Worm (Caenorhabditis elegans): ENCODE data around the gene Y54G9A.7.

Gene Y54G9A.7

DNA sequence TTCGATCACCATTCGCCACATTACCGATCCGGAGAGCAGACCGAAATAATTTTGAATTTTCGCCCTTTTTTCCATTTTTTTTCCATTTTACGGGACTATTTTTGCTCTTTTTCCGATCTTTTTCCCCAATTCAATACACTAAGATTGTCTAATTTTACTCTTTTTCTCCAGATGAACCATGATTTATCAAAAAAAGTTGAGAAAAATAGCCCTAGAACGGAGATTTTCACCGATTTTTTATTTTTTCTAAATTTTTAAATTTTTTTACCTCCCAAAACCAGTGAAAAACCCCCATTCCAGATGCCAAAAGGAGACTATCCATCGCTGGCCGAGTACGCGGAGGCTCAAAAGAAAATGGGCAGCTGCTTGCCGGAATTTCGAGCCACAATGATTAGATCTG is 3.8 kb upstream of the Y54G9A.7 start, which contains the start of gene Y54G9A.9:
Gene Y54G9A.9, plus strand, starts transcription at position 301 of the 400 bp plus-strand sequence.
- TF ChIP-seq scrt-1 (GFP tag; IDR thresholded peaks at IDR 0.05) = no peak
- no peak for TF ChIP-seq pes-1 (GFP tag; IDR thresholded peaks at IDR 0.05)
- no peak for TF ChIP-seq F13C5.2 (tag; optimal IDR thresholded peaks at IDR 0.05)
- TF ChIP-seq hmbx-1 (tag; optimal IDR thresholded peaks at IDR 0.05) = no peak
- no peak for TF ChIP-seq B0310.2 (tag; optimal IDR thresholded peaks at IDR 0.05)
- TF ChIP-seq ceh-36 (tag; optimal IDR thresholded peaks at IDR 0.05) = no peak
- TF ChIP-seq hnd-1 (tag; optimal IDR thresholded peaks at IDR 0.05) = no peak

- TF ChIP-seq tra-4 (tag; optimal IDR thresholded peaks at IDR 0.05) (no peak), B0310.2 (tag; optimal IDR thresholded peaks at IDR 0.05) (no peak), ets-7 (tag; optimal IDR thresholded peaks at IDR 0.05) (no peak), scrt-1 (GFP tag; IDR thresholded peaks at IDR 0.05) (no peak), tbx-11 (GFP tag; IDR thresholded peaks at IDR 0.05) (no peak), hnd-1 (tag; optimal IDR thresholded peaks at IDR 0.05) (no peak), hmbx-1 (tag; optimal IDR thresholded peaks at IDR 0.05) (no peak), aly-1 (tag; optimal IDR thresholded peaks at IDR 0.05) (no peak), F13C5.2 (tag; optimal IDR thresholded peaks at IDR 0.05) (no peak), tbx-37 (GFP tag; conservative IDR thresholded peaks at IDR 0.05) (no peak), ceh-13 (GFP tag; optimal IDR thresholded peaks at IDR 0.05) (no peak), pes-1 (GFP tag; IDR thresholded peaks at IDR 0.05) (no peak), flt-1 (GFP tag; IDR thresholded peaks at IDR 0.05) (no peak), ceh-36 (tag; optimal IDR thresholded peaks at IDR 0.05) (no peak), ama-1 (optimal IDR thresholded peaks at IDR 0.05) (no peak), sea-1 (GFP tag; conservative IDR thresholded peaks at IDR 0.05) (no peak), hmg-4 (GFP tag; optimal IDR thresholded peaks at IDR 0.05) (no peak)
These were observed 1.8 kb downstream of the Y54G9A.7 start for ce11 chrII:13723754-13724153.

DNA sequence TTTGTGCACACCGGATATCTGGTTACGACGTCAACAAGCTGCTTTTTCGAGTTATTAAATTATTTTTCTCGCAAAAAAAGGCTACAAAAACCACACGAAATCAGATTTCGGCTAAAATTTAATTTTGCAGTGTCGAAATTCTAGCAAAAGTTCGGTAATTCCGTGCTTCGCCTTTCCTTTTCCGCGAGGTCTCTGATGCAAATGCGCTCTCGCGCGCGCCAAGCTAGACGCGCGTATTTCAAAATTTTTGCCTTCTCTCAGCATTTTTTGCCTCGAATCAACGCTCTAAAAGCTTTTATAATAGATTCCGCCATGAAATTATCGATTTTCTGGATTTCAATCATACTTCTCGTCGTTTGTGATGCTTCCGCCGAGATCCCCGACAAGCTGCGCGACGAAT is 2.8 kb downstream of the Y54G9A.7 start, which contains the start of gene Y54G9A.5:
Gene Y54G9A.5, plus strand, starts transcription at position 245 of the 400 bp plus-strand sequence.
- TF ChIP-seq tbx-11 (GFP tag; IDR thresholded peaks at IDR 0.05) (no peak), hnd-1 (tag; optimal IDR thresholded peaks at IDR 0.05) (no peak), pes-1 (GFP tag; IDR thresholded peaks at IDR 0.05) (no peak), B0310.2 (tag; optimal IDR thresholded peaks at IDR 0.05) (no peak), ceh-13 (GFP tag; optimal IDR thresholded peaks at IDR 0.05) (no peak)

DNA sequence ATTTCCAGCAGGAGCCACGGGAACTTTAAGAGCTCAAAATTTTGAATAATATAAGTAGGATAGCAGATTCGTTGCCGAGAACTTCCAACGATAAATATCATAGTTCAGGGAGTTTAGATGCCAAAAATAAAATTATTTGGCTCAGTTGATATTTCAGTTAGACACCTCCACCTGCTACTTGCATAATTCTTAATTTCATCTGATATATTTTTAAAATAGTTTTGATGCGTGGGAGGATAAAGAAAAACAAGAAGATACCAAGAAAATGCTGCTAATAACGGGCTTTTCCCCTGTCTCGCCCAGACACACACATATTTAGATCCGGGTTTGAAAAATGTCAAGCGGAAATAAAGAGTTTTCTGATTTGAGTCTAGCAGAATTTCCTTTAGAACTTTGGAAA is 4.4 kb downstream of the Y54G9A.7 start, which contains the start of gene sre-46:
Gene sre-46, minus strand, starts transcription at position 101 of the 400 bp plus-strand sequence.
- no peak for TF ChIP-seq B0310.2 (tag; optimal IDR thresholded peaks at IDR 0.05)
- no peak for TF ChIP-seq scrt-1 (GFP tag; IDR thresholded peaks at IDR 0.05)
- no peak for TF ChIP-seq ceh-13 (GFP tag; optimal IDR thresholded peaks at IDR 0.05)
- no peak for TF ChIP-seq sea-1 (GFP tag; conservative IDR thresholded peaks at IDR 0.05)
- no peak for TF ChIP-seq tbx-37 (GFP tag; conservative IDR thresholded peaks at IDR 0.05)
- TF ChIP-seq hmbx-1 (tag; optimal IDR thresholded peaks at IDR 0.05) = no peak
- no peak for TF ChIP-seq F13C5.2 (tag; optimal IDR thresholded peaks at IDR 0.05)
- no peak for TF ChIP-seq ama-1 (optimal IDR thresholded peaks at IDR 0.05)
- no peak for TF ChIP-seq aly-1 (tag; optimal IDR thresholded peaks at IDR 0.05)
- no peak for TF ChIP-seq tbx-11 (GFP tag; IDR thresholded peaks at IDR 0.05)
- no peak for TF ChIP-seq hmg-4 (GFP tag; optimal IDR thresholded peaks at IDR 0.05)
- TF ChIP-seq ets-7 (tag; optimal IDR thresholded peaks at IDR 0.05) = no peak
- TF ChIP-seq flt-1 (GFP tag; IDR thresholded peaks at IDR 0.05) = no peak
- no peak for TF ChIP-seq tra-4 (tag; optimal IDR thresholded peaks at IDR 0.05)
- TF ChIP-seq ceh-36 (tag; optimal IDR thresholded peaks at IDR 0.05) = no peak
- no peak for TF ChIP-seq pes-1 (GFP tag; IDR thresholded peaks at IDR 0.05)
- no peak for TF ChIP-seq hnd-1 (tag; optimal IDR thresholded peaks at IDR 0.05)

DNA sequence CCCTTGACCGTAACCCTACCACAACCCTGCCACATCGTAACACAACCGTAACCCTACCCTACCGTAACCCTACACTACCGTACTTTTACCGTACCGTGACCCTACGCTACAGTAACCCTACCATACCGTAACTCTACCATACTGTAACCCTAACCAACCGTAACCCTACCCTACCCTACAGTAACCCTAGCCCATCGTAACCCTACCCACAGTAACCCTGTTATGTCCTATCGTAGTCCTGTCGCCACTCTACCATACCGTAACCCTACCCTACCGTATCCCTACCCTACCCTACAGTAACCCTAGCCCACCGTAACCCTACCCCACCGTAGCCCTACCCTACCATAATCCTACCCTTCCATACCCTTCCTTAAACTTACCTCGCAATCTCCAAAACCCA is 4.9 kb downstream of the Y54G9A.7 start:
- TF ChIP-seq ceh-36 (tag; optimal IDR thresholded peaks at IDR 0.05) (no peak), pes-1 (GFP tag; IDR thresholded peaks at IDR 0.05) (no peak), hmbx-1 (tag; optimal IDR thresholded peaks at IDR 0.05) (no peak), sea-1 (GFP tag; conservative IDR thresholded peaks at IDR 0.05) (no peak), tbx-37 (GFP tag; conservative IDR thresholded peaks at IDR 0.05) (no peak), scrt-1 (GFP tag; IDR thresholded peaks at IDR 0.05) (no peak), hnd-1 (tag; optimal IDR thresholded peaks at IDR 0.05) (no peak), B0310.2 (tag; optimal IDR thresholded peaks at IDR 0.05) (no peak), aly-1 (tag; optimal IDR thresholded peaks at IDR 0.05) (no peak), ama-1 (optimal IDR thresholded peaks at IDR 0.05) (no peak), flt-1 (GFP tag; IDR thresholded peaks at IDR 0.05) (no peak), ceh-13 (GFP tag; optimal IDR thresholded peaks at IDR 0.05) (no peak), tbx-11 (GFP tag; IDR thresholded peaks at IDR 0.05) (no peak), hmg-4 (GFP tag; optimal IDR thresholded peaks at IDR 0.05) (no peak), ets-7 (tag; optimal IDR thresholded peaks at IDR 0.05) (no peak), tra-4 (tag; optimal IDR thresholded peaks at IDR 0.05) (no peak), F13C5.2 (tag; optimal IDR thresholded peaks at IDR 0.05) (no peak)

DNA sequence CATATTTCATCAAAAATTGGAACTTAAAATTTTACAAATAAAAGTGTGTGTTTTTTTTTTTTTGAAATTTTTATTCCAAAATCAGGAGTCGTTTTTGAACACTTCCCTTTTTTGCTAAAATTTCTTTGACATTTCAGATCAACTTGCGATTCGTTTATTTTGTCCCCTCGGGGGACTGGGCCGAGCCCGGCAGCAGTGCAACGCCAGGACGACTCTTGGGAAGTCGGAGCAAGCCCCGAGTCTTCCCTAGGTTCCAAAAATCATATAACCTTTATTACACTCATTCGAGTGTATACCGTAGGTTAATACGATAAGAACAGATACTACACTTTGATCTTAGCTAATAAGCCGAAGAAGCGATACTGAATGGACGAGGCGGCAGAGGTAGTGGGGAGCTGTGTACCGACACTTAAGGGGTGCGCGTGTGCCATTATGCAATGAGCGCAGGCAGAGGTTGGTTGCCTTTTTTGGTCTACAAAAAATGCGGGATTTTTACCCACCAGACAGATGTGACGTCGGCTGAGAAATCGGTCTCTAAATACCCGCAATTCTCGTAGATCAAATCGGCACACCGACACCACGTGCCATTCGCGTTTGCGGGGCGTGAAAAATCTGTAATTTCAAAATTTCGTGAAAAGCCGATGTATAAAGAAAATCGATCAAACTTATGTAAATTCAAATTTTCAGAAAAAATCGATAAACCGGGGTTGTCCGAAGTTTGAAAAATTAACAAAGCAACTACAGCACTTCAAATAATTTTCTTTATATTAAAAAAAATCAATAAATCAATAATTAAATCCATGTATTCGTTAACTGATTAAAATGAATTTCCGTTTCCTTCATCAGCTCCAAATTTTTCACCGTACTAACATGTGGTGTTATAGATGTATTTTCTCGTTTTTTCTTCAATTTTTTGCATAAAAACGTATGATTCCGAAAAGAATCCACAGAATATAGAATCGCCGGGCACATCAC is 7.9 kb downstream of the Y54G9A.7 start:
- TF ChIP-seq ets-7 (tag; optimal IDR thresholded peaks at IDR 0.05) (no peak), ama-1 (optimal IDR thresholded peaks at IDR 0.05) (no peak), hmbx-1 (tag; optimal IDR thresholded peaks at IDR 0.05) (no peak), ceh-36 (tag; optimal IDR thresholded peaks at IDR 0.05) (no peak), hnd-1 (tag; optimal IDR thresholded peaks at IDR 0.05) (no peak), ceh-13 (GFP tag; optimal IDR thresholded peaks at IDR 0.05) (no peak), hmg-4 (GFP tag; optimal IDR thresholded peaks at IDR 0.05) (no peak), scrt-1 (GFP tag; IDR thresholded peaks at IDR 0.05) (no peak), pes-1 (GFP tag; IDR thresholded peaks at IDR 0.05) (no peak), tbx-37 (GFP tag; conservative IDR thresholded peaks at IDR 0.05) (no peak), flt-1 (GFP tag; IDR thresholded peaks at IDR 0.05) (no peak), F13C5.2 (tag; optimal IDR thresholded peaks at IDR 0.05) (no peak), sea-1 (GFP tag; conservative IDR thresholded peaks at IDR 0.05) (no peak), B0310.2 (tag; optimal IDR thresholded peaks at IDR 0.05) (no peak), tra-4 (tag; optimal IDR thresholded peaks at IDR 0.05) (no peak), aly-1 (tag; optimal IDR thresholded peaks at IDR 0.05) (no peak), tbx-11 (GFP tag; IDR thresholded peaks at IDR 0.05) (no peak)

All from whole organism, early embryonic.